Fruit fly (Drosophila melanogaster): ENCODE data around the gene pkaap.

pkaap gene

DNA sequence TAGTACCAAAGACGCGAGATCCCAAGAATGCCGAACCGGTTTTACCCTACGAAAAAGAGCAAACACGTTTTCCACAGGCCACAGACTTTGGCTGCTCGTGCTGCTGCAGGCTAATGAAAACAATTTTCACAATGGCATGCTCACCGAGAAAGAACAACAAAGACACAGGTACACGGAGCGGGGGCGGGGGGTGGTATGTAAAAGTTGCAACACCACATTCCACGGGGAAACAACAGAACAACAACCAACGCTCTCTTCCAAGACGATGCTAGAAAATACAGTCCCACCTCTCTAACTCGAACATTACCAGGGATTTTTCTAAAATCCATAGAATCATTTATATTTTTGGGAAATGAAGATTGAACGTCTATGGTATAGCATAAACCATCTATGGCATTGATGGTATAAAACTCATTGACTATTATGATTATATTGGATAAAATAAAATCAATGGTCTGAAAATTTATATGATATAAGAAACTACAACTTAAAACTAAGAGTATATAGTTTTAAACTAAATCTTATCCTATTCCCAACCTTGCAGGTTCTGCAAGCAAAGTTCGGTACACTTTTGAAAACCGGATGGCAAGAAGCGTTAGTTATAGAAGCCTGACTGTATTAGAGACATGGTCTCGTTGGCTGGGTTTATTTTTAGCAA lies 6.5 kb upstream of the pkaap start (continued):
- peak; percentile 51 for TF ChIP-seq CG4318 (GFP tag; optimal IDR thresholded peaks at IDR 0.05)
- no peak for TF ChIP-seq CG6792 (GFP tag; optimal IDR thresholded peaks at IDR 0.05)
- TF ChIP-seq fd59A (GFP tag; optimal IDR thresholded peaks at IDR 0.05) = peak; percentile 38
- peak; percentile 40; the same call in 1 of the 2 replicates for TF ChIP-seq CG15336 (GFP tag; IDR thresholded peaks at IDR 0.05)
- no peak for TF ChIP-seq ss (GFP tag; optimal IDR thresholded peaks at IDR 0.05)
- TF ChIP-seq lz (GFP tag; optimal IDR thresholded peaks at IDR 0.05) = peak; percentile 9
- TF ChIP-seq Eip75B (GFP tag; optimal IDR thresholded peaks at IDR 0.05) = peak; percentile 34
- peak; percentile 67 for TF ChIP-seq Eip78C (GFP tag)
- no peak for TF ChIP-seq Sox102F (GFP tag; optimal IDR thresholded peaks at IDR 0.05)
- peak; percentile 4 for TF ChIP-seq CG10669 (GFP tag; optimal IDR thresholded peaks at IDR 0.05)
- peak; percentile 50 for TF ChIP-seq achi (GFP tag; optimal IDR thresholded peaks at IDR 0.05)
- TF ChIP-seq salr (GFP tag; optimal IDR thresholded peaks at IDR 0.05) = peak in 1 of 2 experiments; percentile 46
- no peak for TF ChIP-seq dac (GFP tag; optimal IDR thresholded peaks at IDR 0.05)
- no peak for TF ChIP-seq esn (GFP tag; optimal IDR thresholded peaks at IDR 0.05)
- peak; percentile 11 for TF ChIP-seq CG6276 (GFP tag; optimal IDR thresholded peaks at IDR 0.05)
- TF ChIP-seq CG8632 (GFP tag; optimal IDR thresholded peaks at IDR 0.05) = no peak
- TF ChIP-seq CG16779 (tag; optimal IDR thresholded peaks at IDR 0.05) = no peak
- no peak for TF ChIP-seq CG34406 (GFP tag; optimal IDR thresholded peaks at IDR 0.05)
- TF ChIP-seq Eip93F (GFP tag; optimal IDR thresholded peaks at IDR 0.05) = no peak
- peak; percentile 38 for TF ChIP-seq Ets96B (tag; optimal IDR thresholded peaks at IDR 0.05)
- peak; percentile 50 for TF ChIP-seq CG3032 (tag; optimal IDR thresholded peaks at IDR 0.05)
- TF ChIP-seq CG31627 (GFP tag; optimal IDR thresholded peaks at IDR 0.05) = peak; percentile 6
- peak; percentile 62 for TF ChIP-seq CG10631 (GFP tag; optimal IDR thresholded peaks at IDR 0.05)
- peak; percentile 81 for TF ChIP-seq CG32006 (GFP tag; optimal IDR thresholded peaks at IDR 0.05)
- no peak for TF ChIP-seq fkh (GFP tag; optimal IDR thresholded peaks at IDR 0.05)

DNA sequence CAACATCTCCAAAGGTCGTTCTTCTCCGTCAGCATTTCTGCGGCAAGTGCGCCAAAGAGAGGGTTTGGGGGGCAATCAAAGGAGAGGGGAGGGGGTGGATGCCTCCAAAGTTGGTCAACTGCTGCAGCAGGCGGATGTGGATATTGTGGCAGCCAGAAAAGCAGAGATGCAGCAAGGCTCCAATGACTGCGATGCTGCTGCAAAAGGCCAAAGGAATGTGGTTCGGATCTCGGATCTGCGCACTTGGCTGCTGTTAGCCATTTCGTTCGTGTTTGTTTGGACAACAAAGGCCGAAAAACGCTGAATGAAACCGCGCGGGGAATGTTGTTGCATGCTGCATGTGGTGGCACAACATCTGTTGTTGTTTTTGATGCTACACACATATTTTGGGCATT lies 6.0 kb upstream of the pkaap start:
- peak; percentile 43 for TF ChIP-seq cyc (GFP tag; optimal IDR thresholded peaks at IDR 0.05)
- peak; percentile 5 for TF ChIP-seq Lpt (GFP tag; optimal IDR thresholded peaks at IDR 0.05)
- TF ChIP-seq Hr39 (GFP tag; optimal IDR thresholded peaks at IDR 0.05) = peak; percentile 24
- TF ChIP-seq vri (GFP tag; optimal IDR thresholded peaks at IDR 0.05) = peak; percentile 13
- peak; percentile 1 for TF ChIP-seq CG6854 (GFP tag; optimal IDR thresholded peaks at IDR 0.05)
- TF ChIP-seq CG6163 (GFP tag; IDR thresholded peaks at IDR 0.05) = peak; percentile 21; the same call in 1 of the 3 replicates
- TF ChIP-seq CG31627 (GFP tag; optimal IDR thresholded peaks at IDR 0.05) = no peak
- TF ChIP-seq OdsH (GFP tag; optimal IDR thresholded peaks at IDR 0.05) = no peak

DNA sequence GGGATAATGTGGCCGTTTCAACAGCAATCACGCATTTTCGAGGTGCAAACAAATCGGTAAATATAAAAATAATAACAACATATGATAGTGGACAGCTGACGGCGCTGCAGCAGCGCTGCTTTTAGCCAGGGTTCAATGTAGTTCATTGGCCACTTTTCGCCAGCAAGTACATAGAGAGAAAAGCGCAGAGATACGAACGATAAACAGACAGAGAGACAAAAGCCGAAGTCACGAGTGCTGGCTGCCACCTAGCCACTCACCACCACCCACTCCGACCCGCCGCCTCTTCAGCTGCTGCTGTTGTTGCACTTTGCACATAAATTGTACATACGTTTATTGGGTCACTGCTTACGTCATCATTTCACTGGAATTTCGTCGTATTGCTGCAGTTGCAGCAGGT lies 5.2 kb upstream of the pkaap start:
- no peak for TF ChIP-seq CG8119 (GFP tag; IDR thresholded peaks at IDR 0.05)
- peak; percentile 48 for TF ChIP-seq svp (GFP tag)
- TF ChIP-seq CG31627 (GFP tag; optimal IDR thresholded peaks at IDR 0.05) = no peak
- TF ChIP-seq CG6792 (GFP tag; optimal IDR thresholded peaks at IDR 0.05) = no peak
- TF ChIP-seq Hr38 (GFP tag; optimal IDR thresholded peaks at IDR 0.05) = no peak
- peak; percentile 30 for TF ChIP-seq Lpt (GFP tag; optimal IDR thresholded peaks at IDR 0.05)
- no peak for TF ChIP-seq CG4318 (GFP tag; optimal IDR thresholded peaks at IDR 0.05)
- TF ChIP-seq net (GFP tag; optimal IDR thresholded peaks at IDR 0.05) = no peak
- peak; percentile 20; the same call in 2 of the 3 replicates for TF ChIP-seq CG6163 (GFP tag; IDR thresholded peaks at IDR 0.05)
- TF ChIP-seq CG34406 (GFP tag; optimal IDR thresholded peaks at IDR 0.05) = no peak
- TF ChIP-seq Sox102F (GFP tag; optimal IDR thresholded peaks at IDR 0.05) = no peak
- peak; percentile 3 for TF ChIP-seq fkh (GFP tag; optimal IDR thresholded peaks at IDR 0.05)
